Fruit fly (Drosophila melanogaster) whole organism, embryonic: ENCODE data around the gene CG6972.

Experiments
- Aef1 ChIP-seq: fragments of 200-800 bp; sonication (Bioruptor generic); IDR thresholded peaks from 3 replicates; pipeline ENCODE4 v1.3.6; 2022; ENCODE audit warnings: missing biosample characterization, missing genetic modification characterization
- Antp ChIP-seq: fragments of 200-800 bp; sonication (Bioruptor generic); optimal IDR thresholded peaks from 3 replicates; lab custom pipeline; 2016; ENCODE audit warnings: missing biosample characterization, missing genetic modification characterization
- C15 ChIP-seq: fragments of 200-800 bp; sonication (Bioruptor generic); IDR thresholded peaks from 3 replicates; pipeline ENCODE4 v1.3.6; 2022; ENCODE audit warnings: missing biosample characterization, missing genetic modification characterization
- CG10274 ChIP-seq: fragments of 200-800 bp; sonication (Bioruptor generic); optimal IDR thresholded peaks from 3 replicates; lab custom pipeline; 2017; ENCODE audit warnings: missing biosample characterization, mild to moderate bottlenecking, missing genetic modification characterization
- CG10366 ChIP-seq: fragments of 200-800 bp; sonication (Bioruptor generic); IDR thresholded peaks from 2 replicates; pipeline ENCODE4 v1.3.6; 2022; ENCODE audit warnings: missing biosample characterization, missing genetic modification characterization
- CG10431 ChIP-seq: fragments of 200-800 bp; sonication (Bioruptor generic); optimal IDR thresholded peaks from 3 replicates; lab custom pipeline; 2018; ENCODE audit warnings: missing biosample characterization, mild to moderate bottlenecking, missing genetic modification characterization
- CG11696 ChIP-seq: fragments of 200-800 bp; sonication (Bioruptor generic); IDR thresholded peaks from 2 replicates; pipeline ENCODE4 v1.3.6; 2022; ENCODE audit warnings: missing biosample characterization, missing genetic modification characterization
- CG12155 ChIP-seq: fragments of 200-800 bp; sonication (Bioruptor generic); optimal IDR thresholded peaks from 3 replicates; lab custom pipeline; 2016; ENCODE audit warnings: missing biosample characterization, missing genetic modification characterization
- CG12219 ChIP-seq: fragments of 200-800 bp; sonication (Bioruptor generic); optimal IDR thresholded peaks from 3 replicates; lab custom pipeline; 2018; ENCODE audit warnings: missing biosample characterization, mild to moderate bottlenecking, missing genetic modification characterization
- CG12659 ChIP-seq: fragments of 200-800 bp; sonication (Bioruptor generic); optimal IDR thresholded peaks from 3 replicates; lab custom pipeline; 2017; ENCODE audit warnings: mild to moderate bottlenecking, missing biosample characterization, missing genetic modification reagents, missing genetic modification characterization
- CG13775 ChIP-seq: fragments of 200-800 bp; sonication (Bioruptor generic); optimal IDR thresholded peaks from 3 replicates; lab custom pipeline; 2017; ENCODE audit warnings: missing biosample characterization, mild to moderate bottlenecking, missing genetic modification characterization
- CG14050 ChIP-seq: fragments of 200-800 bp; sonication (Bioruptor generic); IDR thresholded peaks from 3 replicates; pipeline ENCODE4 v1.3.6; 2022; ENCODE audit warnings: missing biosample characterization, missing genetic modification characterization
- CG15269 ChIP-seq: fragments of 200-800 bp; sonication (Bioruptor generic); optimal IDR thresholded peaks from 2 replicates; lab custom pipeline; 2018; ENCODE audit warnings: missing biosample characterization, mild to moderate bottlenecking, missing genetic modification characterization, moderate library complexity
- CG15696 ChIP-seq: fragments of 200-800 bp; sonication (Bioruptor generic); optimal IDR thresholded peaks from 2 replicates; lab custom pipeline; 2019; ENCODE audit warnings: missing biosample characterization, mild to moderate bottlenecking, missing genetic modification characterization, moderate library complexity
- CG17361 ChIP-seq: fragments of 200-800 bp; sonication (Bioruptor generic); IDR thresholded peaks from 3 replicates; pipeline ENCODE4 v1.3.6; 2022; ENCODE audit warnings: missing biosample characterization, missing genetic modification characterization
- CG18764 ChIP-seq: fragments of 200-800 bp; sonication (Bioruptor generic); optimal IDR thresholded peaks from 3 replicates; lab custom pipeline; 2016; ENCODE audit warnings: missing biosample characterization, missing genetic modification characterization
- CG32767 ChIP-seq: fragments of 200-800 bp; sonication (Bioruptor generic); IDR thresholded peaks from 2 replicates; pipeline ENCODE4 v1.3.6; 2022; ENCODE audit warnings: missing biosample characterization, missing genetic modification characterization
- CG33557 ChIP-seq: fragments of 200-800 bp; sonication (Bioruptor generic); optimal IDR thresholded peaks from 2 replicates; lab custom pipeline; 2019; ENCODE audit warnings: missing biosample characterization, mild to moderate bottlenecking, missing genetic modification characterization, moderate library complexity
- CG3847 ChIP-seq: fragments of 200-800 bp; sonication (Bioruptor generic); IDR thresholded peaks from 2 replicates; pipeline ENCODE4 v1.3.6; 2022; ENCODE audit warnings: missing biosample characterization, missing genetic modification characterization
- CG4328 ChIP-seq: fragments of 200-800 bp; sonication (Bioruptor generic); optimal IDR thresholded peaks from 3 replicates; lab custom pipeline; 2017; ENCODE audit warnings: missing biosample characterization, missing genetic modification reagents, missing genetic modification characterization
- CG5953 ChIP-seq: fragments of 200-800 bp; sonication (Bioruptor generic); IDR thresholded peaks from 2 replicates; pipeline ENCODE4 v1.3.6; 2022; ENCODE audit warnings: missing biosample characterization, missing genetic modification characterization
- CG7786 ChIP-seq: fragments of 200-800 bp; sonication (Bioruptor generic); optimal IDR thresholded peaks from 2 replicates; lab custom pipeline; 2016; ENCODE audit warnings: missing biosample characterization, missing genetic modification characterization
- CG7839 ChIP-seq: fragments of 200-800 bp; sonication (Bioruptor generic); optimal IDR thresholded peaks from 3 replicates; lab custom pipeline; 2018; ENCODE audit warnings: missing biosample characterization, mild to moderate bottlenecking, missing genetic modification characterization, moderate library complexity
- CG8765 ChIP-seq: fragments of 200-800 bp; sonication (Bioruptor generic); IDR thresholded peaks from 2 replicates; pipeline ENCODE4 v1.3.6; 2022; ENCODE audit warnings: missing biosample characterization, missing genetic modification characterization
- CG9797 ChIP-seq: fragments of 200-800 bp; sonication (Bioruptor generic); optimal IDR thresholded peaks from 3 replicates; lab custom pipeline; 2018; ENCODE audit warnings: missing biosample characterization, mild to moderate bottlenecking, missing genetic modification characterization
- E2f1 ChIP-seq: fragments of 200-800 bp; sonication (Bioruptor generic); IDR thresholded peaks from 2 replicates; pipeline ENCODE4 v1.3.6; 2022; ENCODE audit warnings: missing biosample characterization, missing genetic modification characterization
- H15 ChIP-seq: fragments of 200-800 bp; sonication (Bioruptor generic); IDR thresholded peaks from 3 replicates; pipeline ENCODE4 v1.3.6; 2022; ENCODE audit warnings: missing biosample characterization, missing genetic modification characterization
- NK7.1 ChIP-seq: fragments of 200-800 bp; sonication (Bioruptor generic); optimal IDR thresholded peaks from 3 replicates; lab custom pipeline; 2016; ENCODE audit warnings: missing biosample characterization, missing genetic modification characterization
- Oli ChIP-seq: fragments of 200-800 bp; sonication (Bioruptor generic); optimal IDR thresholded peaks from 2 replicates; lab custom pipeline; 2018; ENCODE audit warnings: missing biosample characterization, mild to moderate bottlenecking, missing genetic modification characterization, moderate library complexity
- Trl ChIP-seq, 3 experiments: fragments of >200 bp in 2 of 3; fragments of 200-800 bp in 1 of 3; sonication (Bioruptor generic) in 1 of 3; optimal IDR thresholded peaks; 2 replicates in 1 of 3; 3 replicates in 2 of 3; lab custom pipeline; 2016 to 2017; ENCODE audit warnings: missing biosample characterization in 1 of 3, missing genetic modification characterization in 1 of 3
- ase ChIP-seq: fragments of 200-800 bp; sonication (Bioruptor generic); IDR thresholded peaks from 3 replicates; pipeline ENCODE4 v1.3.6; 2022; ENCODE audit warnings: missing biosample characterization, missing genetic modification characterization
- bbx ChIP-seq: fragments of 200-800 bp; sonication (Bioruptor generic); IDR thresholded peaks from 2 replicates; pipeline ENCODE4 v1.3.6; 2022; ENCODE audit warnings: missing biosample characterization, missing genetic modification characterization; ENCODE audit not compliant: partially characterized antibody
- bcd ChIP-seq: fragments of 200-800 bp; sonication (Bioruptor generic); optimal IDR thresholded peaks from 2 replicates; lab custom pipeline; 2017; ENCODE audit warnings: missing biosample characterization, mild to moderate bottlenecking, missing genetic modification characterization
- bsh ChIP-seq, 2 experiments: fragments of 200-800 bp; sonication (Bioruptor generic); optimal IDR thresholded peaks; 2 replicates each; lab custom pipeline; 2017 to 2018; ENCODE audit warnings: mild to moderate bottlenecking in 2 of 2, missing biosample characterization in 2 of 2, missing genetic modification characterization in 2 of 2, moderate library complexity in 1 of 2
- cwo ChIP-seq: fragments of 200-800 bp; sonication (Bioruptor generic); optimal IDR thresholded peaks from 3 replicates; lab custom pipeline; 2017; ENCODE audit warnings: missing biosample characterization, missing genetic modification characterization, mild to moderate bottlenecking, moderate library complexity, missing genetic modification reagents
- dm ChIP-seq: fragments of 200-800 bp; sonication (Bioruptor generic); optimal IDR thresholded peaks from 3 replicates; lab custom pipeline; 2016; ENCODE audit warnings: missing biosample characterization, missing genetic modification characterization
- esg ChIP-seq: fragments of 200-800 bp; sonication (Bioruptor generic); conservative IDR thresholded peaks from 2 replicates; pipeline ENCODE4 v1.3.6; 2022; ENCODE audit warnings: missing biosample characterization, missing genetic modification characterization
- ham ChIP-seq: fragments of 200-800 bp; sonication (Bioruptor generic); IDR thresholded peaks from 2 replicates; pipeline ENCODE4 v1.3.6; 2022; ENCODE audit warnings: missing biosample characterization, missing genetic modification characterization
- jumu ChIP-seq: fragments of 200-800 bp; sonication (Bioruptor generic); optimal IDR thresholded peaks from 3 replicates; lab custom pipeline; 2016; ENCODE audit warnings: missing biosample characterization, missing genetic modification characterization
- otp ChIP-seq: fragments of 200-800 bp; sonication (Bioruptor generic); IDR thresholded peaks from 3 replicates; pipeline ENCODE4, ENCODE4 v1.3.6; 2022; ENCODE audit warnings: missing biosample characterization, missing genetic modification characterization
- peb ChIP-seq: fragments of 200-800 bp; sonication (Bioruptor generic); IDR thresholded peaks from 2 replicates; pipeline ENCODE4 v1.3.6; 2022; ENCODE audit warnings: missing biosample characterization, missing genetic modification characterization
- ranshi ChIP-seq: fragments of 200-800 bp; sonication (Bioruptor generic); IDR thresholded peaks from 2 replicates; pipeline ENCODE4 v1.3.6; 2022; ENCODE audit warnings: missing biosample characterization, missing genetic modification characterization
- sc ChIP-seq, 3 experiments: fragments of >200 bp in 2 of 3; fragments of 200-800 bp in 1 of 3; sonication (Bioruptor generic) in 1 of 3; optimal IDR thresholded peaks; 2 replicates in 2 of 3; 3 replicates in 1 of 3; lab custom pipeline; 2017; ENCODE audit warnings: mild to moderate bottlenecking in 1 of 3, missing biosample characterization in 1 of 3, missing genetic modification characterization in 1 of 3, missing genetic modification reagents in 1 of 3
- sens ChIP-seq: fragments of 200-800 bp; sonication (Bioruptor generic); peaks from one replicate; lab custom pipeline; 2016; ENCODE audit warnings: missing biosample characterization, missing genetic modification characterization
- slbo ChIP-seq: fragments of 200-800 bp; sonication (Bioruptor generic); IDR thresholded peaks from 2 replicates; pipeline ENCODE4 v1.3.6; 2022; ENCODE audit warnings: missing biosample characterization, missing genetic modification characterization
- sob ChIP-seq: fragments of 200-800 bp; sonication (Bioruptor generic); IDR thresholded peaks from 2 replicates; pipeline ENCODE4 v1.3.6; 2022; ENCODE audit warnings: missing biosample characterization, missing genetic modification characterization
- tgo ChIP-seq: fragments of 200-800 bp; sonication (Bioruptor generic); IDR thresholded peaks from 3 replicates; pipeline ENCODE4 v1.3.6; 2022; ENCODE audit warnings: missing biosample characterization, missing genetic modification characterization
- ttk ChIP-seq: fragments of 200-800 bp; sonication (Bioruptor generic); IDR thresholded peaks from 2 replicates; pipeline ENCODE4 v2.1.2; 2022; ENCODE audit warnings: missing biosample characterization, missing genetic modification characterization
- vfl ChIP-seq: fragments of 200-800 bp; sonication (Bioruptor generic); optimal IDR thresholded peaks from 2 replicates; lab custom pipeline; 2016; ENCODE audit warnings: missing biosample characterization, missing genetic modification characterization
- zfh2 ChIP-seq: fragments of 200-800 bp; sonication (Bioruptor generic); optimal IDR thresholded peaks from 2 replicates; lab custom pipeline; 2016; ENCODE audit warnings: missing biosample characterization, missing genetic modification characterization

The CG6972 gene

dm6 chr3R:22668622-22669021, 33.2 kb upstream of the CG6972 start (continued):
- no peak for TF ChIP-seq Antp (GFP tag; lab: Kevin White, UChicago)
- 0 out of 2 replicates have a peak, but pooled peaks have one; percentile 12 for TF ChIP-seq CG11696 (GFP tag; lab: Robert Waterston, UW)
- TF ChIP-seq bbx (GFP tag; lab: Robert Waterston, UW), result no peak
- no peak for TF ChIP-seq CG10274 (GFP tag; lab: Kevin White, UChicago)
- no peak for TF ChIP-seq CG8765 (GFP tag; lab: Robert Waterston, UW)
- TF ChIP-seq slbo, result peak; percentile 82
- TF ChIP-seq ase (GFP tag; lab: Robert Waterston, UW), result peak; percentile 6; the same call in 1 of the 3 replicates
- peak; percentile 54; the same call in 1 of the 2 replicates for TF ChIP-seq ttk (GFP tag; lab: Robert Waterston, UW)
- TF ChIP-seq Oli (tag; lab: Kevin White, UChicago), result peak; percentile 20
- TF ChIP-seq CG18764, result no peak
- TF ChIP-seq Trl (optimal IDR thresholded peaks at IDR 0.05; lab: Kevin White, UChicago), result no peak
- TF ChIP-seq Trl (GFP tag; optimal IDR thresholded peaks at IDR 0.05; lab: Kevin White, UChicago), result peak; percentile 9
- TF ChIP-seq CG32767 (GFP tag; lab: Robert Waterston, UW), result 0 out of 2 replicates have a peak, but pooled peaks have one; percentile 48
- peak; percentile 42; the same call in 1 of the 2 replicates for TF ChIP-seq ranshi (GFP tag; lab: Robert Waterston, UW)
- peak; percentile 5 for TF ChIP-seq CG15269
- 0 out of 2 replicates have a peak, but pooled peaks have one; percentile 9 for TF ChIP-seq peb (GFP tag; lab: Robert Waterston, UW)
- peak; percentile 47 for TF ChIP-seq sens
- TF ChIP-seq bsh (GFP tag; optimal IDR thresholded peaks at IDR 0.05; lab: Kevin White, UChicago), result peak in 1 of 2 experiments; percentile 45
- TF ChIP-seq bcd (GFP tag; lab: Kevin White, UChicago), result no peak
- 0 out of 3 replicates have a peak, but pooled peaks have one; percentile 22 for TF ChIP-seq CG17361 (GFP tag; lab: Robert Waterston, UW)
- no peak for TF ChIP-seq C15 (GFP tag; lab: Robert Waterston, UW)
- peak; percentile 27; the same call in 1 of the 3 replicates for TF ChIP-seq tgo (GFP tag; lab: Robert Waterston, UW)
- TF ChIP-seq ham (GFP tag; lab: Robert Waterston, UW), result no peak
- no peak for TF ChIP-seq CG12219 (GFP tag; lab: Kevin White, UChicago)
- 0 out of 2 replicates have a peak, but pooled peaks have one; percentile 12 for TF ChIP-seq sob (GFP tag; lab: Robert Waterston, UW)
- TF ChIP-seq CG9797, result no peak
- TF ChIP-seq CG12659 (GFP tag; lab: Kevin White, UChicago), result peak; percentile 11
- TF ChIP-seq CG3847, result peak; percentile 34; the same call in 1 of the 2 replicates
- TF ChIP-seq CG15696, result no peak
- TF ChIP-seq jumu (GFP tag; lab: Kevin White, UChicago), result no peak
- peak; percentile 22 for TF ChIP-seq CG12155
- TF ChIP-seq esg (GFP tag; lab: Robert Waterston, UW), result peak; percentile 59
- no peak for TF ChIP-seq CG10431 (GFP tag; lab: Kevin White, UChicago)
- TF ChIP-seq CG10366 (GFP tag; lab: Robert Waterston, UW), result peak; percentile 65
- no peak for TF ChIP-seq zfh2 (GFP tag; lab: Kevin White, UChicago)
- TF ChIP-seq E2f1 (GFP tag; lab: Robert Waterston, UW), result 0 out of 2 replicates have a peak, but pooled peaks have one; percentile 22
- no peak for TF ChIP-seq CG5953 (GFP tag; lab: Robert Waterston, UW)
- no peak for TF ChIP-seq CG33557
- no peak for TF ChIP-seq sc (optimal IDR thresholded peaks at IDR 0.05; lab: Kevin White, UChicago)
- peak; percentile 13 for TF ChIP-seq sc (GFP tag; optimal IDR thresholded peaks at IDR 0.05; lab: Kevin White, UChicago)
- no peak for TF ChIP-seq H15 (GFP tag; lab: Robert Waterston, UW)
- peak; percentile 33; the same call in 1 of the 3 replicates for TF ChIP-seq CG14050 (GFP tag; lab: Robert Waterston, UW)
- TF ChIP-seq dm (GFP tag; lab: Kevin White, UChicago), result no peak
- peak; percentile 17 for TF ChIP-seq CG13775
- TF ChIP-seq cwo (GFP tag; lab: Kevin White, UChicago), result no peak
- TF ChIP-seq otp (GFP tag; lab: Robert Waterston, UW), result 0 out of 3 replicates have a peak, but pooled peaks have one; percentile 22
- peak; percentile 15 for TF ChIP-seq CG7839 (tag; lab: Kevin White, UChicago)
- no peak for TF ChIP-seq vfl (GFP tag; lab: Kevin White, UChicago)
- no peak for TF ChIP-seq CG4328 (GFP tag; lab: Kevin White, UChicago)
- TF ChIP-seq Aef1 (GFP tag; lab: Robert Waterston, UW), result peak; percentile 38; the same call in 2 of the 3 replicates
- TF ChIP-seq CG7786, result no peak
- no peak for TF ChIP-seq NK7.1 (GFP tag; lab: Kevin White, UChicago)
